Fruit fly (Drosophila melanogaster) whole organism, embryonic: ENCODE results near the gene Syt1.
A peak's percentile ranks its signal among the peaks of the same experiment; 100 is the strongest.

Source experiments
- CG1024 ChIP-seq: fragments of 200-800 bp; sonication (Bioruptor generic); IDR thresholded peaks from 2 replicates; pipeline ENCODE4 v1.3.6; 2022; ENCODE audit warnings: missing biosample characterization, missing genetic modification characterization
- CG11504 ChIP-seq: fragments of 200-800 bp; sonication (Bioruptor generic); optimal IDR thresholded peaks from 3 replicates; lab custom pipeline; 2019; ENCODE audit warnings: missing biosample characterization, mild to moderate bottlenecking, missing genetic modification characterization, moderate library complexity
- CG11696 ChIP-seq: fragments of 200-800 bp; sonication (Bioruptor generic); IDR thresholded peaks from 2 replicates; pipeline ENCODE4 v1.3.6; 2022; ENCODE audit warnings: missing biosample characterization, missing genetic modification characterization
- CG12071 ChIP-seq: fragments of 200-800 bp; sonication (Bioruptor generic); optimal IDR thresholded peaks from 3 replicates; lab custom pipeline; 2018; ENCODE audit warnings: missing biosample characterization, mild to moderate bottlenecking, missing genetic modification characterization
- CG13287 ChIP-seq: fragments of 200-800 bp; sonication (Bioruptor generic); IDR thresholded peaks from 2 replicates; pipeline ENCODE4 v1.3.6; 2022; ENCODE audit warnings: missing biosample characterization, missing genetic modification characterization; ENCODE audit not compliant: partially characterized antibody
- CG13424 ChIP-seq: fragments of 200-800 bp; sonication (Bioruptor generic); optimal IDR thresholded peaks from 2 replicates; lab custom pipeline; 2019; ENCODE audit warnings: missing biosample characterization, mild to moderate bottlenecking, missing genetic modification characterization, moderate library complexity
- CG14050 ChIP-seq: fragments of 200-800 bp; sonication (Bioruptor generic); IDR thresholded peaks from 3 replicates; pipeline ENCODE4 v1.3.6; 2022; ENCODE audit warnings: missing biosample characterization, missing genetic modification characterization
- CG14965 ChIP-seq: fragments of 200-800 bp; sonication (Bioruptor generic); optimal IDR thresholded peaks from 2 replicates; lab custom pipeline; 2016; ENCODE audit warnings: missing biosample characterization, missing genetic modification characterization, borderline replicate concordance
- CG15011 ChIP-seq: fragments of 200-800 bp; sonication (Bioruptor generic); optimal IDR thresholded peaks from 3 replicates; lab custom pipeline; 2018; ENCODE audit warnings: missing biosample characterization, mild to moderate bottlenecking, missing genetic modification characterization
- CG2120 ChIP-seq: fragments of 200-800 bp; sonication (Bioruptor generic); optimal IDR thresholded peaks from 3 replicates; lab custom pipeline; 2016; ENCODE audit warnings: missing biosample characterization, missing genetic modification characterization
- CG2678 ChIP-seq: fragments of 200-800 bp; sonication (Bioruptor generic); optimal IDR thresholded peaks from 3 replicates; lab custom pipeline; 2019; ENCODE audit warnings: missing biosample characterization, mild to moderate bottlenecking, missing genetic modification characterization, moderate library complexity
- CG2875 ChIP-seq: fragments of 200-800 bp; sonication (Bioruptor generic); optimal IDR thresholded peaks from 2 replicates; lab custom pipeline; 2017; ENCODE audit warnings: missing biosample characterization, mild to moderate bottlenecking, missing genetic modification characterization, missing genetic modification reagents
- CG30431 ChIP-seq: fragments of 200-800 bp; sonication (Bioruptor generic); optimal IDR thresholded peaks from 2 replicates; lab custom pipeline; 2017; ENCODE audit warnings: missing biosample characterization, missing genetic modification characterization
- CG3838 ChIP-seq: fragments of 200-800 bp; sonication (Bioruptor generic); optimal IDR thresholded peaks from 3 replicates; lab custom pipeline; 2016; ENCODE audit warnings: missing biosample characterization, missing genetic modification characterization
- CG4404 ChIP-seq: fragments of 200-800 bp; sonication (Bioruptor generic); IDR thresholded peaks from 2 replicates; pipeline ENCODE4 v1.3.6; 2022; ENCODE audit warnings: missing biosample characterization, missing genetic modification characterization
- CG4617 ChIP-seq: fragments of 200-800 bp; sonication (Bioruptor generic); optimal IDR thresholded peaks from 3 replicates; lab custom pipeline; 2016; ENCODE audit warnings: missing biosample characterization, missing genetic modification characterization, borderline replicate concordance
- CG4707 ChIP-seq: fragments of 200-800 bp; sonication (Bioruptor generic); optimal IDR thresholded peaks from 2 replicates; lab custom pipeline; 2018; ENCODE audit warnings: missing biosample characterization, mild to moderate bottlenecking, missing genetic modification characterization, moderate library complexity
- CG6272 ChIP-seq: fragments of 200-800 bp; sonication (Bioruptor generic); IDR thresholded peaks from 2 replicates; pipeline ENCODE4 v1.3.6; 2022; ENCODE audit warnings: missing biosample characterization, missing genetic modification characterization
- CG8359 ChIP-seq: fragments of 200-800 bp; sonication (Bioruptor generic); optimal IDR thresholded peaks from 2 replicates; lab custom pipeline; 2017; ENCODE audit warnings: missing biosample characterization, mild to moderate bottlenecking, missing genetic modification characterization, borderline replicate concordance
- CG9797 ChIP-seq: fragments of 200-800 bp; sonication (Bioruptor generic); optimal IDR thresholded peaks from 3 replicates; lab custom pipeline; 2018; ENCODE audit warnings: missing biosample characterization, mild to moderate bottlenecking, missing genetic modification characterization
- CkIIα-i1 ChIP-seq: fragments of 200-800 bp; sonication (Bioruptor generic); IDR thresholded peaks from 2 replicates; pipeline ENCODE4 v1.3.6; 2022; ENCODE audit warnings: missing biosample characterization, missing genetic modification characterization
- Dad ChIP-seq: fragments of 200-800 bp; sonication (Bioruptor generic); optimal IDR thresholded peaks from 3 replicates; lab custom pipeline; 2016; ENCODE audit warnings: missing biosample characterization, missing genetic modification characterization
- Doc3 ChIP-seq: fragments of 200-800 bp; sonication (Bioruptor generic); IDR thresholded peaks from 3 replicates; pipeline ENCODE4 v1.3.6; 2022; ENCODE audit warnings: missing biosample characterization, missing genetic modification characterization; ENCODE audit not compliant: partially characterized antibody
- ERR ChIP-seq: fragments of 200-800 bp; sonication (Bioruptor generic); optimal IDR thresholded peaks from 2 replicates; lab custom pipeline; 2016; ENCODE audit warnings: missing biosample characterization, missing genetic modification characterization
- Gsc ChIP-seq: fragments of 200-800 bp; sonication (Bioruptor generic); IDR thresholded peaks from 2 replicates; pipeline ENCODE4 v1.3.6; 2022; ENCODE audit warnings: missing biosample characterization, missing genetic modification characterization
- Hr78 ChIP-seq, 2 experiments: fragments of 200-800 bp in 1 of 2; fragments of >200 bp in 1 of 2; sonication (Bioruptor generic) in 1 of 2; optimal IDR thresholded peaks; 2 replicates each; lab custom pipeline; 2017 to 2019; ENCODE audit warnings: missing biosample characterization in 2 of 2, missing genetic modification characterization in 2 of 2, mild to moderate bottlenecking in 1 of 2, moderate library complexity in 1 of 2
- Pdp1 ChIP-seq, 2 experiments: fragments of 200-800 bp; sonication (Bioruptor generic); optimal IDR thresholded peaks; 3 replicates each; lab custom pipeline; 2016; ENCODE audit warnings: missing biosample characterization in 2 of 2, missing genetic modification characterization in 2 of 2, mild to moderate bottlenecking in 1 of 2, moderate library complexity in 1 of 2
- Rfx ChIP-seq: fragments of 200-800 bp; sonication (Bioruptor generic); IDR thresholded peaks from 2 replicates; pipeline ENCODE4 v1.3.6; 2022; ENCODE audit warnings: missing biosample characterization, missing genetic modification characterization
- ac ChIP-seq: fragments of 200-800 bp; sonication (Bioruptor generic); optimal IDR thresholded peaks from 3 replicates; lab custom pipeline; 2017; ENCODE audit warnings: missing biosample characterization, mild to moderate bottlenecking, missing genetic modification characterization
- ara ChIP-seq: fragments of 200-800 bp; sonication (Bioruptor generic); IDR thresholded peaks from 2 replicates; pipeline ENCODE4 v1.3.6; 2022; ENCODE audit warnings: missing biosample characterization, missing genetic modification characterization
- bsh ChIP-seq, 2 experiments: fragments of 200-800 bp; sonication (Bioruptor generic); optimal IDR thresholded peaks; 2 replicates each; lab custom pipeline; 2017 to 2018; ENCODE audit warnings: mild to moderate bottlenecking in 2 of 2, missing biosample characterization in 2 of 2, missing genetic modification characterization in 2 of 2, moderate library complexity in 1 of 2
- chn ChIP-seq: fragments of 200-800 bp; sonication (Bioruptor generic); optimal IDR thresholded peaks from 2 replicates; lab custom pipeline; 2016; ENCODE audit warnings: missing biosample characterization, missing genetic modification characterization
- da ChIP-seq: fragments of 200-800 bp; sonication (Bioruptor generic); optimal IDR thresholded peaks from 2 replicates; lab custom pipeline; 2016; ENCODE audit warnings: missing biosample characterization, missing genetic modification characterization
- en ChIP-seq: fragments of 200-800 bp; sonication (Bioruptor generic); optimal IDR thresholded peaks from 2 replicates; lab custom pipeline; 2016; ENCODE audit warnings: missing biosample characterization, missing genetic modification characterization
- fd64A ChIP-seq: fragments of 200-800 bp; sonication (Bioruptor generic); optimal IDR thresholded peaks from 3 replicates; lab custom pipeline; 2018; ENCODE audit warnings: missing biosample characterization, mild to moderate bottlenecking, missing genetic modification characterization
- fru ChIP-seq: fragments of >200 bp; optimal IDR thresholded peaks from 2 replicates; lab custom pipeline; 2017
- ftz-f1 ChIP-seq: fragments of 200-800 bp; sonication (Bioruptor generic); optimal IDR thresholded peaks from 2 replicates; lab custom pipeline; 2016; ENCODE audit warnings: missing biosample characterization, missing genetic modification characterization
- gfzf ChIP-seq: fragments of 200-800 bp; sonication (Bioruptor generic); optimal IDR thresholded peaks from 2 replicates; lab custom pipeline; 2016; ENCODE audit warnings: missing biosample characterization, mild to moderate bottlenecking, missing genetic modification characterization, moderate library complexity
- gro ChIP-seq: fragments of 200-800 bp; sonication (Bioruptor generic); optimal IDR thresholded peaks from 2 replicates; lab custom pipeline; 2016; ENCODE audit warnings: missing biosample characterization, missing genetic modification characterization
- hb ChIP-seq: fragments of 200-800 bp; sonication (Bioruptor generic); IDR thresholded peaks from 3 replicates; pipeline ENCODE4 v1.3.6; 2022; ENCODE audit warnings: missing biosample characterization, missing genetic modification characterization; ENCODE audit not compliant: partially characterized antibody
- her ChIP-seq: fragments of 200-800 bp; sonication (Bioruptor generic); optimal IDR thresholded peaks from 2 replicates; lab custom pipeline; 2016; ENCODE audit warnings: missing biosample characterization, missing genetic modification characterization
- kah ChIP-seq: fragments of 200-800 bp; sonication (Bioruptor generic); optimal IDR thresholded peaks from 2 replicates; lab custom pipeline; 2018; ENCODE audit warnings: missing biosample characterization, mild to moderate bottlenecking, missing genetic modification characterization
- lov ChIP-seq, 2 experiments: fragments of 200-800 bp in 1 of 2; fragments of >200 bp in 1 of 2; sonication (Bioruptor generic) in 1 of 2; IDR thresholded peaks in 1 of 2; optimal IDR thresholded peaks in 1 of 2; 2 replicates in 1 of 2; 3 replicates in 1 of 2; pipeline versions ENCODE4 v1.3.6 to Lab custom; 2017 to 2022; ENCODE audit warnings: missing biosample characterization in 1 of 2, missing genetic modification characterization in 1 of 2
- mirr ChIP-seq: fragments of 200-800 bp; sonication (Bioruptor generic); optimal IDR thresholded peaks from 3 replicates; lab custom pipeline; 2018; ENCODE audit warnings: missing biosample characterization, mild to moderate bottlenecking, missing genetic modification characterization
- odd ChIP-seq: fragments of 200-800 bp; sonication (Bioruptor generic); optimal IDR thresholded peaks from 2 replicates; lab custom pipeline; 2017; ENCODE audit warnings: missing biosample characterization, mild to moderate bottlenecking, missing genetic modification characterization
- pum ChIP-seq: fragments of 200-800 bp; sonication (Bioruptor generic); optimal IDR thresholded peaks from 2 replicates; lab custom pipeline; 2016; ENCODE audit warnings: missing biosample characterization, missing genetic modification characterization
- rib ChIP-seq: fragments of 200-800 bp; sonication (Bioruptor generic); IDR thresholded peaks from 2 replicates; pipeline ENCODE4 v1.3.6; 2022; ENCODE audit warnings: missing biosample characterization, missing genetic modification characterization
- sob ChIP-seq: fragments of 200-800 bp; sonication (Bioruptor generic); IDR thresholded peaks from 2 replicates; pipeline ENCODE4 v1.3.6; 2022; ENCODE audit warnings: missing biosample characterization, missing genetic modification characterization
- sr ChIP-seq: fragments of 200-800 bp; sonication (Bioruptor generic); IDR thresholded peaks from 3 replicates; pipeline ENCODE4 v1.3.6; 2022; ENCODE audit warnings: missing biosample characterization, missing genetic modification characterization
- tup ChIP-seq: fragments of 200-800 bp; sonication (Bioruptor generic); optimal IDR thresholded peaks from 2 replicates; lab custom pipeline; 2016; ENCODE audit warnings: missing biosample characterization, mild to moderate bottlenecking, missing genetic modification characterization, moderate library complexity

Syt1 gene

DNA sequence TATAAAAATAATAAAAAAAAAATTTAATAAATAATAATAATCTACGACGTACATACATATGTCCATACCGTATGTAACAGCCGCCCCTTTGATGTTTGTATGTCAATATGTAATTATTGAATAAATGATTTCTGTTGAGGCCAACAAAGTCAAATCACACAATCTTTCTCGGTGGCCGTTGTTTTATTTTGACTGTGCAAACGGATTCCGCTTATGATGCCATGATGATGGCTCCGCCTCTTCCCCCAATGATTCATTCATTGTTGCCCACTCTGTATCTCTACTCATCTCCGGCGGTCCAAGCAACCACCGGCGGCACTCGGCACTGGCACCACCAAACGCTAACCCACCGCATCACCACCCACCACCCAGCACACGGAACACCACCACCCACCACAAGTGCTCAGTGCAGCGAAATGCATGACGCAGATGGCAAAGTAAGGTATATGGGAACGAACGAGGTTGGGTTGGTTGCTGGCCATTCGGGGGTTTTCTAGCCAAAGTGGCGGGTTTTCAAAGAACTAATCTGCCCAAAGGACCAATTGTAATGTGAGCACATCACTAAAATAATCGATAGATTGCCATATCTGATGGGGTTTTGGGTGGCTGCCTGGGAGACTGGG, 50.5 kb downstream of the Syt1 start (continued):
- TF ChIP-seq ac (GFP tag; lab: Kevin White, UChicago) (no peak), chn (GFP tag; lab: Kevin White, UChicago) (peak; percentile 53), Doc3 (GFP tag; lab: Robert Waterston, UW) (no peak), pum (GFP tag; lab: Kevin White, UChicago) (no peak), Gsc (GFP tag; lab: Robert Waterston, UW) (no peak), CG8359 (GFP tag; lab: Kevin White, UChicago) (no peak), CG15011 (no peak), fru (lab: Kevin White, UChicago) (no peak), CG2875 (GFP tag; lab: Kevin White, UChicago) (peak; percentile 52), Hr78 (GFP tag; optimal IDR thresholded peaks at IDR 0.05; lab: Kevin White, UChicago) (no peak), lov (optimal IDR thresholded peaks at IDR 0.05; lab: Kevin White, UChicago) (no peak), lov (GFP tag; IDR thresholded peaks at IDR 0.05; lab: Robert Waterston, UW) (no peak), CG2678 (tag; lab: Kevin White, UChicago) (no peak), CG1024 (no peak), ara (GFP tag; lab: Robert Waterston, UW) (no peak), gfzf (GFP tag; lab: Kevin White, UChicago) (no peak), fd64A (GFP tag; lab: Kevin White, UChicago) (peak; percentile 56), sob (GFP tag; lab: Robert Waterston, UW) (no peak), CG9797 (peak; percentile 12), Dad (GFP tag; lab: Kevin White, UChicago) (no peak), CG11504 (tag; lab: Kevin White, UChicago) (no peak), CG14965 (GFP tag; lab: Kevin White, UChicago) (no peak), CG4404 (GFP tag; lab: Robert Waterston, UW) (no peak), rib (GFP tag; lab: Robert Waterston, UW) (no peak), CG11696 (GFP tag; lab: Robert Waterston, UW) (no peak), CG13287 (GFP tag; lab: Robert Waterston, UW) (no peak), CG13424 (tag; lab: Kevin White, UChicago) (peak; percentile 1), Pdp1 (GFP tag; optimal IDR thresholded peaks at IDR 0.05; lab: Kevin White, UChicago) (no peak), hb (GFP tag; lab: Robert Waterston, UW) (no peak), CG4617 (GFP tag; lab: Kevin White, UChicago) (no peak), tup (GFP tag; lab: Kevin White, UChicago) (no peak), kah (GFP tag; lab: Kevin White, UChicago) (peak; percentile 37), CG4707 (GFP tag; lab: Kevin White, UChicago) (peak; percentile 29), CG3838 (GFP tag; lab: Kevin White, UChicago) (no peak), CG30431 (no peak), odd (GFP tag; lab: Kevin White, UChicago) (peak; percentile 26), ftz-f1 (GFP tag; lab: Kevin White, UChicago) (no peak), her (GFP tag; lab: Kevin White, UChicago) (peak; percentile 6), CG2120 (GFP tag; lab: Kevin White, UChicago) (peak; percentile 53), gro (GFP tag; lab: Kevin White, UChicago) (no peak), sr (GFP tag; lab: Robert Waterston, UW) (no peak), en (GFP tag; lab: Kevin White, UChicago) (no peak), CG14050 (GFP tag; lab: Robert Waterston, UW) (no peak), ERR (peak; percentile 13), CG12071 (GFP tag; lab: Kevin White, UChicago) (peak; percentile 52), bsh (GFP tag; optimal IDR thresholded peaks at IDR 0.05; lab: Kevin White, UChicago) (no peak), Rfx (GFP tag; lab: Robert Waterston, UW) (no peak), mirr (GFP tag; lab: Kevin White, UChicago) (no peak), da (GFP tag; lab: Kevin White, UChicago) (no peak), CkIIα-i1 (GFP tag; lab: Robert Waterston, UW) (no peak), CG6272 (0 out of 2 replicates have a peak, but pooled peaks have one; percentile 42)
